Worm (Caenorhabditis elegans) whole organism, young adult: ENCODE measurements around the gene rpia-1.

ENCODE experiments used
- C17E4.6 ChIP-seq: fragments of 200-800 bp; sonication (Bioruptor generic); IDR thresholded peaks from 2 replicates; pipeline ENCODE4 v1.3.6; 2022; ENCODE audit warnings: missing genetic modification reagents, missing genetic modification characterization, missing compliant biosample characterization
- F10E7.11 ChIP-seq: sonication (generic microtip); optimal IDR thresholded peaks from 2 replicates; lab custom pipeline; 2017; ENCODE audit warnings: mild to moderate bottlenecking, missing genetic modification characterization, moderate library complexity, missing compliant biosample characterization
- F23B12.7 ChIP-seq: sonication (generic microtip); optimal IDR thresholded peaks from 2 replicates; lab custom pipeline; 2017; ENCODE audit warnings: missing genetic modification characterization, mild to moderate bottlenecking, missing compliant biosample characterization, antibody characterized with exemption, moderate library complexity; ENCODE audit not compliant: insufficient read depth
- K12H6.12 ChIP-seq: fragments of 200-800 bp; sonication (Bioruptor generic); optimal IDR thresholded peaks from 2 replicates; lab custom pipeline; 2018; ENCODE audit warnings: mild to moderate bottlenecking, missing genetic modification characterization, missing compliant biosample characterization
- Y53G8AR.9 ChIP-seq: fragments of 200-800 bp; sonication (Bioruptor generic); conservative IDR thresholded peaks from 2 replicates; pipeline ENCODE4 v1.3.6; 2022; ENCODE audit warnings: missing genetic modification reagents, missing genetic modification characterization, missing compliant biosample characterization
- Y56A3A.18 ChIP-seq: fragments of 200-800 bp; sonication (Bioruptor generic); IDR thresholded peaks from 2 replicates; pipeline ENCODE4 v1.3.6; 2022; ENCODE audit warnings: missing genetic modification reagents, missing genetic modification characterization, missing compliant biosample characterization
- Y95B8A.8 ChIP-seq: fragments of 200-800 bp; sonication (Bioruptor generic); IDR thresholded peaks from 2 replicates; pipeline ENCODE4 v1.3.6; 2022; ENCODE audit warnings: missing genetic modification reagents, missing genetic modification characterization, missing compliant biosample characterization
- ama-1 ChIP-seq, 3 experiments: fragments of 150-350 bp in 1 of 3; sonication (generic microtip) in 2 of 3; optimal IDR thresholded peaks; 2 replicates each; lab custom pipeline; 2014 to 2018; ENCODE audit warnings: missing biosample characterization in 2 of 3, missing genetic modification characterization in 2 of 3, missing genetic modification reagents in 2 of 3
- aptf-3 ChIP-seq: fragments of 200-800 bp; sonication (Bioruptor generic); IDR thresholded peaks from 2 replicates; pipeline ENCODE4 v1.3.6; 2022; ENCODE audit warnings: missing genetic modification characterization, missing compliant biosample characterization
- atf-7 ChIP-seq: sonication (generic microtip); optimal IDR thresholded peaks from 2 replicates; lab custom pipeline; 2017; ENCODE audit warnings: mild to moderate bottlenecking, missing genetic modification characterization, missing compliant biosample characterization
- athp-1 ChIP-seq: sonication (generic microtip); optimal IDR thresholded peaks from 2 replicates; lab custom pipeline; 2017; ENCODE audit warnings: mild to moderate bottlenecking, missing genetic modification characterization, missing compliant biosample characterization
- attf-3 ChIP-seq: fragments of 200-800 bp; sonication (Bioruptor generic); conservative IDR thresholded peaks from 2 replicates; pipeline ENCODE4 v1.3.6; 2022; ENCODE audit warnings: missing genetic modification reagents, missing genetic modification characterization, missing compliant biosample characterization
- cebp-2 ChIP-seq: fragments of 200-800 bp; sonication (Bioruptor generic); IDR thresholded peaks from 2 replicates; pipeline ENCODE4 v1.3.6; 2022; ENCODE audit warnings: missing genetic modification characterization, missing compliant biosample characterization
- ceh-58 ChIP-seq: fragments of 200-800 bp; sonication (Bioruptor generic); IDR thresholded peaks from 2 replicates; pipeline ENCODE4 v1.3.6; 2022; ENCODE audit warnings: missing genetic modification characterization, missing compliant biosample characterization
- ceh-91 ChIP-seq: fragments of 200-800 bp; sonication (Bioruptor generic); IDR thresholded peaks from 2 replicates; pipeline ENCODE4 v1.3.6; 2022; ENCODE audit warnings: missing genetic modification reagents, missing genetic modification characterization, missing compliant biosample characterization
- egl-44 ChIP-seq: fragments of 200-800 bp; sonication (Bioruptor generic); IDR thresholded peaks from 2 replicates; pipeline ENCODE4 v1.3.6; 2022; ENCODE audit warnings: missing genetic modification reagents, missing genetic modification characterization, missing compliant biosample characterization
- egrh-3 ChIP-seq: fragments of 200-800 bp; sonication (Bioruptor generic); IDR thresholded peaks from 2 replicates; pipeline ENCODE4 v1.3.6; 2022; ENCODE audit warnings: missing genetic modification reagents, missing genetic modification characterization, missing compliant biosample characterization
- ets-4 ChIP-seq: fragments of 200-800 bp; sonication (Bioruptor generic); optimal IDR thresholded peaks from 2 replicates; lab custom pipeline; 2018; ENCODE audit warnings: mild to moderate bottlenecking, missing genetic modification characterization, missing compliant biosample characterization
- hlh-12 ChIP-seq: sonication (generic microtip); optimal IDR thresholded peaks from 2 replicates; lab custom pipeline; 2016; ENCODE audit warnings: missing genetic modification characterization, missing compliant biosample characterization
- hmg-20 ChIP-seq: fragments of 200-800 bp; sonication (Bioruptor generic); IDR thresholded peaks from 2 replicates; pipeline ENCODE4 v1.3.6; 2022; ENCODE audit warnings: missing genetic modification reagents, missing genetic modification characterization, missing compliant biosample characterization
- lin-35 ChIP-seq, 3 experiments: fragments of 150-350 bp in 2 of 3; sonication (generic microtip) in 1 of 3; optimal IDR thresholded peaks; 2 replicates each; lab custom pipeline; 2014 to 2018; ENCODE audit warnings: missing biosample characterization in 3 of 3, missing genetic modification characterization in 3 of 3, missing genetic modification reagents in 3 of 3
- lin-54 ChIP-seq: fragments of 200-800 bp; sonication (Bioruptor generic); optimal IDR thresholded peaks from 2 replicates; lab custom pipeline; 2018; ENCODE audit warnings: mild to moderate bottlenecking, missing genetic modification characterization, missing compliant biosample characterization
- lsl-1 ChIP-seq: fragments of 200-800 bp; sonication (Bioruptor generic); optimal IDR thresholded peaks from 2 replicates; lab custom pipeline; 2018; ENCODE audit warnings: mild to moderate bottlenecking, missing genetic modification characterization, moderate library complexity, missing compliant biosample characterization
- lsy-27 ChIP-seq: sonication (generic microtip); optimal IDR thresholded peaks from 2 replicates; lab custom pipeline; 2017; ENCODE audit warnings: missing genetic modification characterization, mild to moderate bottlenecking, missing compliant biosample characterization, antibody characterized with exemption, missing genotype, borderline replicate concordance; ENCODE audit not compliant: insufficient read depth
- madf-3 ChIP-seq: fragments of 200-800 bp; sonication (Bioruptor generic); IDR thresholded peaks from 2 replicates; pipeline ENCODE4 v1.3.6; 2022; ENCODE audit warnings: missing genetic modification reagents, missing genetic modification characterization, missing compliant biosample characterization
- mxl-1 ChIP-seq: sonication (generic microtip); optimal IDR thresholded peaks from 2 replicates; lab custom pipeline; 2016; ENCODE audit warnings: missing genetic modification characterization, missing compliant biosample characterization
- nfya-1 ChIP-seq: sonication (generic microtip); optimal IDR thresholded peaks from 2 replicates; lab custom pipeline; 2017; ENCODE audit warnings: antibody characterized with exemption, missing compliant biosample characterization, missing genetic modification characterization, borderline replicate concordance; ENCODE audit not compliant: insufficient read depth
- nfyb-1 ChIP-seq: fragments of 200-800 bp; sonication (Bioruptor generic); IDR thresholded peaks from 2 replicates; pipeline ENCODE4 v1.3.6; 2022; ENCODE audit warnings: missing genetic modification reagents, missing genetic modification characterization, missing compliant biosample characterization
- rcor-1 ChIP-seq: fragments of 200-800 bp; sonication (Bioruptor generic); IDR thresholded peaks from 2 replicates; pipeline ENCODE4 v1.3.6; 2022; ENCODE audit warnings: missing genetic modification reagents, missing genetic modification characterization, missing compliant biosample characterization
- rpc-1 ChIP-seq, 2 experiments: fragments of 150-350 bp in 1 of 2; sonication (generic microtip) in 1 of 2; optimal IDR thresholded peaks; 2 replicates each; lab custom pipeline; 2014 to 2018; ENCODE audit warnings: missing biosample characterization in 1 of 2, missing genetic modification characterization in 1 of 2, missing genetic modification reagents in 1 of 2, missing genotype in 1 of 2
- unc-62 ChIP-seq: fragments of 150-350 bp; optimal IDR thresholded peaks from 2 replicates; lab custom pipeline; 2014; ENCODE audit warnings: missing biosample characterization, missing genetic modification reagents, missing genetic modification characterization
- ztf-22 ChIP-seq: fragments of 200-800 bp; sonication (Bioruptor generic); optimal IDR thresholded peaks from 2 replicates; lab custom pipeline; 2018; ENCODE audit warnings: mild to moderate bottlenecking, missing genetic modification characterization, moderate library complexity, missing compliant biosample characterization

rpia-1 gene

ce11 chrIII:7167568-7167937 is 44.6 kb downstream of the rpia-1 start, which contains the start of gene acs-4:
TSS of gene acs-4 (plus strand) at chrIII:7167838.
- TF ChIP-seq lsy-27, result no peak
- no peak for TF ChIP-seq attf-3 (GFP tag; lab: Robert Waterston, UW)
- TF ChIP-seq Y56A3A.18 (GFP tag; lab: Robert Waterston, UW), result no peak
- TF ChIP-seq aptf-3, result no peak
- TF ChIP-seq F23B12.7 (tag; lab: Kevin White, UChicago), result no peak
- no peak for TF ChIP-seq rpc-1 (optimal IDR thresholded peaks at IDR 0.05; lab: Kevin White, UChicago)
- TF ChIP-seq rpc-1 (tag; optimal IDR thresholded peaks at IDR 0.05; lab: Kevin White, UChicago), result no peak
- TF ChIP-seq cebp-2 (GFP tag; lab: Robert Waterston, UW), result no peak
- TF ChIP-seq ets-4 (GFP tag; lab: Kevin White, UChicago), result no peak
- TF ChIP-seq Y95B8A.8 (GFP tag; lab: Robert Waterston, UW), result no peak
- no peak for TF ChIP-seq ceh-58 (GFP tag; lab: Robert Waterston, UW)
- no peak for TF ChIP-seq C17E4.6 (GFP tag; lab: Robert Waterston, UW)
- no peak for TF ChIP-seq mxl-1 (tag; lab: Kevin White, UChicago)
- no peak for TF ChIP-seq ztf-22 (GFP tag; lab: Kevin White, UChicago)
- no peak for TF ChIP-seq egl-44 (GFP tag; lab: Robert Waterston, UW)
- no peak for TF ChIP-seq lin-54 (GFP tag; lab: Kevin White, UChicago)

ce11 chrIII:7170090-7170489 is 47.2 kb downstream of the rpia-1 start:
- TF ChIP-seq Y53G8AR.9 (GFP tag; lab: Robert Waterston, UW), result no peak
- no peak for TF ChIP-seq athp-1
- no peak for TF ChIP-seq K12H6.12 (tag; lab: Kevin White, UChicago)
- TF ChIP-seq egrh-3 (GFP tag; lab: Robert Waterston, UW), result no peak
- no peak for TF ChIP-seq ceh-91 (GFP tag; lab: Robert Waterston, UW)
- no peak for TF ChIP-seq F10E7.11
- TF ChIP-seq atf-7 (tag; lab: Kevin White, UChicago), result no peak
- no peak for TF ChIP-seq unc-62 (GFP tag; lab: Kevin White, UChicago)
- TF ChIP-seq hmg-20 (GFP tag; lab: Robert Waterston, UW), result no peak
- TF ChIP-seq F23B12.7 (tag; lab: Kevin White, UChicago), result no peak
- no peak for TF ChIP-seq nfyb-1
- no peak for TF ChIP-seq Y95B8A.8 (GFP tag; lab: Robert Waterston, UW)
- no peak for TF ChIP-seq rcor-1
- no peak for TF ChIP-seq lin-35 (GFP tag; optimal IDR thresholded peaks at IDR 0.05; lab: Kevin White, UChicago)
- TF ChIP-seq hlh-12 (tag; lab: Kevin White, UChicago), result no peak
- no peak for TF ChIP-seq madf-3 (GFP tag; lab: Robert Waterston, UW)
- no peak for TF ChIP-seq nfya-1 (tag; lab: Kevin White, UChicago)
- TF ChIP-seq lsl-1 (GFP tag; lab: Kevin White, UChicago), result no peak
- no peak for TF ChIP-seq ama-1 (optimal IDR thresholded peaks at IDR 0.05; lab: Kevin White, UChicago)
- TF ChIP-seq ama-1 (GFP tag; optimal IDR thresholded peaks at IDR 0.05; lab: Kevin White, UChicago), result no peak
